Fruit fly (Drosophila melanogaster): ENCODE results near the gene Rdh.

DNA sequence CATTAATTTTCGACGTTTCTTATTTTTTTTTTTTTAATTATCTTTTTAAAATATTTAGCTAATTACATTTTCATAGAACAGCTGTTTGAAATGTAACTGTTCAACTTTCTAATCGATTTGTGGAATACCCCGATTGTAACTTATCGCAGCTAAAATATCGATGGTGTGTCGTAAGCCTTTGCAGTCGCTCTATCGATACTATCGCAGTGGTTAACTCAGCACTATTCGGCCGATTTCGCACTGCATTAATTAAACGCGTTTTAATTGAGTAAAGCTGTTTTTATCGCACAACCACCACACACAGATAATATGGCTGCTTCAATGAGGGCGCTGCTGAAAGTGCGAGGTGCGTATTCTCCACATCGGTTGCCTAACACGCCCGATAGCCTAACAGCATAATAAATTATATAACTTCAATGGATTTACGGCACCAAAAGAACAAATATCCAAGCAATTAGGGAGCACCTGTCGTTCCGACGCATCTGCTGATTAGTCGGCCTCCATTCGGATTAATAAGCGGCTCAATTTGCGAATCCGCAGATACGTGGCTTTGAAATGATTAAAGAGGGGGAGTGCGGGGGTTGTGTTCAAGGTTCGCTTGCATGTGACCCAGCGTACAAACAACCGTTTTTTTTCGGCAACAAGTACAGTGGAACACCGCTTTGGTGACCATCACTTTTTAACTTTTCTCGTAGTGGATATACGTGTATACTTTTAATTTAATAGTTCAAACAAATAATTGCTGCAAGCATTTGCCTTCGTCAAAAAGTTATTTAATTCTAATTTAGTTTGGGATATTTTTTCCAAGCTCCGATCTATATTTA lies 11.0 kb upstream of the Rdh start, which contains the start of gene Scsalpha1:
- TF ChIP-seq Myc (optimal IDR thresholded peaks at IDR 0.05) (no peak), h (optimal IDR thresholded peaks at IDR 0.05) (no peak), psq (optimal IDR thresholded peaks at IDR 0.05) (no peak)
